Worm (Caenorhabditis elegans): ENCODE measurements around the gene ugt-58.

ugt-58 gene

DNA sequence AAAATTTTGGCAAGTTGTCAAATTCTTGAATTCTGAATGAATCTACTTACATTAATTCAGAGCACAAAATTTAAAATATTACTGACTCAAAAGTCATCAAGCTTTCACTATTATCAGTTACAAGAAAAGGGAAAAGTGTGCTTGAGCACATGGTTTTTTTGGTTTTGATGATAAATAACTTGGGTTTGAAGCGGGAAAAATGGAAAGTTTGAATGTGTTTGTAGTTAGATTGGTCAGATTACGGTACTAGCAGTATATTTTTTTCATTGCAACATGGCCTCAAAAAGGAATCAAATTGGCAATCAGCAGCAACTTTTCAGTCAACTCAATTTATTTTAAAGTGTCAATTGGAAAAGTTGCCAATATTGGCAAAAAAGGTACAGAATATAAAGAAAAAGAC, 18.1 kb upstream of the ugt-58 start (continued):
- no peak for TF ChIP-seq mxl-2 (GFP tag; conservative IDR thresholded peaks at IDR 0.05)
- TF ChIP-seq nhr-111 (GFP tag; optimal IDR thresholded peaks at IDR 0.05): no peak
- no peak for TF ChIP-seq lin-38 (GFP tag; IDR thresholded peaks at IDR 0.05)
- no peak for TF ChIP-seq lin-13 (GFP tag; optimal IDR thresholded peaks at IDR 0.05)
- TF ChIP-seq cey-2 (tag; optimal IDR thresholded peaks at IDR 0.05; ENCODE audit: borderline replicate concordance, insufficient read depth): no peak
- no peak for TF ChIP-seq ceh-44 (GFP tag; IDR thresholded peaks at IDR 0.05)
- TF ChIP-seq aly-2 (tag; optimal IDR thresholded peaks at IDR 0.05): no peak
- TF ChIP-seq lsy-2 (tag; optimal IDR thresholded peaks at IDR 0.05): peak in 1 of 2 experiments; percentile 4
- no peak for TF ChIP-seq nhr-10 (tag; optimal IDR thresholded peaks at IDR 0.05)
- no peak for TF ChIP-seq set-16 (GFP tag; IDR thresholded peaks at IDR 0.05)
- no peak for TF ChIP-seq sdz-12 (GFP tag; optimal IDR thresholded peaks at IDR 0.05)
- no peak for TF ChIP-seq Y48G9A.11 (GFP tag; IDR thresholded peaks at IDR 0.05)
- no peak for TF ChIP-seq ztf-11 (tag; optimal IDR thresholded peaks at IDR 0.05)

DNA sequence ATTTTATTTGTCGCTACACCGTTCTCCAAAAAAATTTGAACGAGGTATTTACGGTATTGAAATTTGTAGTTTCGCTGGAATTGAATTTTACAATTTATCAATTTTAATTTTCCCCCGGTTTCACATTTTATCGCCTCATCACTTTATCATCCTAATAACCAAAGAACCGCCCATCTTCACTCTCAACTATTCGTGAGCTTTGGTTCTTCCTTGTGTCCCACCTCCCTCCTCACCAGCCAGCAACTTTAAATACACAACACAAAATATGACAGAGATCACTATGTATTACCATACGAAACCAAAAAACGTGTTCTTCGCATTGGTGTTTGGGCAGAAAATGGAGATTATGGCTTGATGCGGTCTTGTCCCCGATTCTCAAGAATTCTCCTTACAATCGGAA, 17.5 kb upstream of the ugt-58 start:
- TF ChIP-seq ztf-7 (tag; optimal IDR thresholded peaks at IDR 0.05) (no peak), T20F7.1 (GFP tag; optimal IDR thresholded peaks at IDR 0.05) (no peak), tra-1 (GFP tag; IDR thresholded peaks at IDR 0.05) (0 out of 2 replicates have a peak, but pooled peaks have one; percentile 28), mxl-3 (GFP tag; optimal IDR thresholded peaks at IDR 0.05) (peak; percentile 34), fos-1 (tag; optimal IDR thresholded peaks at IDR 0.05) (no peak), aha-1 (tag) (peak; percentile 58), dmd-6 (GFP tag; IDR thresholded peaks at IDR 0.05) (peak; percentile 72), nhr-28 (tag; optimal IDR thresholded peaks at IDR 0.05) (peak; percentile 82), daf-16 (GFP tag; optimal IDR thresholded peaks at IDR 0.05) (no peak), daf-16 (tag; optimal IDR thresholded peaks at IDR 0.05) (peak; percentile 61), lin-1 (GFP tag; IDR thresholded peaks at IDR 0.05) (peak; percentile 31; the same call in 1 of the 2 replicates), hlh-11 (tag; optimal IDR thresholded peaks at IDR 0.05) (peak; percentile 47), zfp-3 (GFP tag; conservative IDR thresholded peaks at IDR 0.05) (no peak), daf-8 (GFP tag; IDR thresholded peaks at IDR 0.05) (no peak), zip-2 (tag; optimal IDR thresholded peaks at IDR 0.05) (no peak), hif-1 (tag; optimal IDR thresholded peaks at IDR 0.05) (peak in 1 of 2 experiments; percentile 15), unc-62 (GFP tag; optimal IDR thresholded peaks at IDR 0.05 in 1 of 2) (peak in 1 of 2 experiments; percentile 69), unc-62 (tag; optimal IDR thresholded peaks at IDR 0.05) (no peak), nhr-76 (tag; optimal IDR thresholded peaks at IDR 0.05) (no peak), dve-1 (tag; optimal IDR thresholded peaks at IDR 0.05; ENCODE audit: insufficient read depth) (peak; percentile 73), mes-2 (tag; optimal IDR thresholded peaks at IDR 0.05; ENCODE audit: poor library complexity, severe bottlenecking) (peak; percentile 30), mdl-1 (tag; optimal IDR thresholded peaks at IDR 0.05) (peak in 1 of 2 experiments; percentile 41), mep-1 (tag; optimal IDR thresholded peaks at IDR 0.05) (peak; percentile 6), ceh-20 (GFP tag; IDR thresholded peaks at IDR 0.05) (no peak), D1046.2 (GFP tag; IDR thresholded peaks at IDR 0.05) (no peak), hlh-30 (tag; optimal IDR thresholded peaks at IDR 0.05; ENCODE audit: insufficient read depth) (peak; percentile 24)

DNA sequence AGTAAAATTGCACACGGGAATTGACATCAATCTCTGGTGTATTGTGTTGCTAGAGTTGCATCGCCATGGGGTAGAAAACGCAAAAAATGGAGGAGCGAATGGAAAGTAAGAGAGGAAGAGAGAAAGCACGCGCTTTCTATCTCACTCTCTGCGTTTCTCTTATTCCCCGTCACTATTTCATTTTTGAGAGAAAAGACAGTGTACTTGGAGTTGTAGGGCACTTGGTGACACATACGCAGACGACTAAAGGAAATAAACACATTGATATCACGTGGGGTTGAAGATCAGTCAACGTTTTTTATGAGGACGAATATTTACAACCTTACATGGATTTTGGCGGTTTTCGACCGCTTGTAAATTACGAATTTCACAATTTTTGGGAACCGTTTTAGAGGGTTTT, 16.8 kb upstream of the ugt-58 start:
- TF ChIP-seq mep-1 (tag; optimal IDR thresholded peaks at IDR 0.05) (peak; percentile 96), dve-1 (tag; optimal IDR thresholded peaks at IDR 0.05; ENCODE audit: insufficient read depth) (peak; percentile 99), gei-8 (GFP tag; optimal IDR thresholded peaks at IDR 0.05) (peak; percentile 91), T20F7.1 (GFP tag; optimal IDR thresholded peaks at IDR 0.05) (peak; percentile 85), T26A8.4 (GFP tag; IDR thresholded peaks at IDR 0.05) (peak; percentile 76), attf-4 (tag; optimal IDR thresholded peaks at IDR 0.05) (no peak), aly-2 (tag; optimal IDR thresholded peaks at IDR 0.05) (no peak), fos-1 (tag; optimal IDR thresholded peaks at IDR 0.05) (peak; percentile 75), mxl-3 (GFP tag; optimal IDR thresholded peaks at IDR 0.05) (peak; percentile 99), spr-3 (GFP tag; optimal IDR thresholded peaks at IDR 0.05) (no peak), saeg-2 (GFP tag; IDR thresholded peaks at IDR 0.05) (peak; percentile 74; the same call in 1 of the 2 replicates), php-3 (GFP tag; IDR thresholded peaks at IDR 0.05) (peak; percentile 84), daf-8 (GFP tag; IDR thresholded peaks at IDR 0.05) (no peak), pha-4 (GFP tag; IDR thresholded peaks at IDR 0.05) (peak; percentile 82), pha-4 (tag; optimal IDR thresholded peaks at IDR 0.05) (peak; percentile 87), ceh-82 (tag; optimal IDR thresholded peaks at IDR 0.05) (no peak), ceh-32 (tag; optimal IDR thresholded peaks at IDR 0.05; ENCODE audit: poor library complexity) (no peak), rbr-2 (tag; optimal IDR thresholded peaks at IDR 0.05) (peak; percentile 79)

Measured in whole organism, L4 larva.